Worm (Caenorhabditis elegans): ENCODE data around the gene rig-1.

ce11 chrX:8714845-8715244 is 54.4 kb downstream of the rig-1 start:
- no peak for TF ChIP-seq hlh-17 (GFP tag; optimal IDR thresholded peaks at IDR 0.05; ENCODE audit: borderline replicate concordance)
- no peak for TF ChIP-seq elt-3 (tag; optimal IDR thresholded peaks at IDR 0.05)
- TF ChIP-seq pqm-1 (tag; optimal IDR thresholded peaks at IDR 0.05) = no peak
- no peak for TF ChIP-seq nhr-77 (tag; optimal IDR thresholded peaks at IDR 0.05)
- TF ChIP-seq lin-39 (tag; optimal IDR thresholded peaks at IDR 0.05) = no peak
- no peak for TF ChIP-seq aly-2 (tag; optimal IDR thresholded peaks at IDR 0.05)
- no peak for TF ChIP-seq sup-37 (GFP tag; optimal IDR thresholded peaks at IDR 0.05)
- no peak for TF ChIP-seq tbx-2 (tag; optimal IDR thresholded peaks at IDR 0.05)
- no peak for TF ChIP-seq unc-130 (tag; optimal IDR thresholded peaks at IDR 0.05)
- no peak for TF ChIP-seq pag-3 (tag; optimal IDR thresholded peaks at IDR 0.05; ENCODE audit: borderline replicate concordance, insufficient read depth)
- no peak for TF ChIP-seq ztf-11 (tag; optimal IDR thresholded peaks at IDR 0.05)
- TF ChIP-seq mdl-1 (tag; optimal IDR thresholded peaks at IDR 0.05) = no peak
- no peak for TF ChIP-seq unc-98 (GFP tag; IDR thresholded peaks at IDR 0.05)

Data from whole organism, L1 larva.